Worm (Caenorhabditis elegans) whole organism, mixed stage, embryonic: ENCODE results near the gene clec-167.

Experiments
- bed-3 ChIP-seq: fragments of 200-800 bp; sonication (Bioruptor generic); optimal IDR thresholded peaks from 3 replicates; lab custom pipeline; 2018; ENCODE audit warnings: mild to moderate bottlenecking, missing genetic modification characterization, moderate library complexity, missing compliant biosample characterization
- ceh-39 ChIP-seq: fragments of 150-350 bp; optimal IDR thresholded peaks from 2 replicates; lab custom pipeline; 2014; ENCODE audit warnings: missing biosample characterization, missing genetic modification characterization
- ceh-43 ChIP-seq: fragments of 200-800 bp; sonication (Bioruptor generic); optimal IDR thresholded peaks from 2 replicates; lab custom pipeline; 2018; ENCODE audit warnings: mild to moderate bottlenecking, missing genetic modification characterization, moderate library complexity, missing compliant biosample characterization
- ceh-83 ChIP-seq: fragments of 200-800 bp; sonication (Bioruptor generic); optimal IDR thresholded peaks from 2 replicates; lab custom pipeline; 2018; ENCODE audit warnings: mild to moderate bottlenecking, missing genetic modification characterization, missing compliant biosample characterization
- ces-1 ChIP-seq: fragments of 150-350 bp; optimal IDR thresholded peaks from 2 replicates; lab custom pipeline; 2014; ENCODE audit warnings: missing biosample characterization, missing genetic modification reagents, missing genetic modification characterization
- cnd-1 ChIP-seq: fragments of 200-800 bp; sonication (Bioruptor generic); optimal IDR thresholded peaks from 2 replicates; lab custom pipeline; 2018; ENCODE audit warnings: mild to moderate bottlenecking, missing genetic modification characterization, missing compliant biosample characterization
- drap-1 ChIP-seq: fragments of 200-800 bp; sonication (Bioruptor generic); optimal IDR thresholded peaks from 3 replicates; lab custom pipeline; 2018; ENCODE audit warnings: mild to moderate bottlenecking, missing genetic modification characterization, missing compliant biosample characterization
- elt-1 ChIP-seq: sonication (generic microtip); optimal IDR thresholded peaks from 2 replicates; lab custom pipeline; 2017; ENCODE audit warnings: missing genetic modification characterization, mild to moderate bottlenecking, missing compliant biosample characterization, antibody characterized with exemption, moderate library complexity, borderline replicate concordance; ENCODE audit not compliant: insufficient read depth
- flh-1 ChIP-seq: fragments of 200-800 bp; sonication (Bioruptor generic); optimal IDR thresholded peaks from 2 replicates; lab custom pipeline; 2018; ENCODE audit warnings: mild to moderate bottlenecking, missing genetic modification characterization, moderate library complexity, missing compliant biosample characterization
- ham-2 ChIP-seq: fragments of 200-800 bp; sonication (Bioruptor generic); optimal IDR thresholded peaks from 2 replicates; lab custom pipeline; 2018; ENCODE audit warnings: mild to moderate bottlenecking, missing genetic modification characterization, missing compliant biosample characterization
- hlh-1 ChIP-seq: fragments of 150-350 bp; optimal IDR thresholded peaks from 2 replicates; lab custom pipeline; 2014; ENCODE audit warnings: missing biosample characterization, missing genetic modification reagents, missing genetic modification characterization
- lin-13 ChIP-seq: fragments of 150-350 bp; optimal IDR thresholded peaks from 2 replicates; lab custom pipeline; 2014; ENCODE audit warnings: missing biosample characterization, missing genetic modification characterization
- lin-32 ChIP-seq: fragments of 200-800 bp; sonication (Bioruptor generic); optimal IDR thresholded peaks from 2 replicates; lab custom pipeline; 2018; ENCODE audit warnings: mild to moderate bottlenecking, missing genetic modification characterization, missing compliant biosample characterization
- lsy-2 ChIP-seq: fragments of 150-350 bp; optimal IDR thresholded peaks from 2 replicates; lab custom pipeline; 2014; ENCODE audit warnings: missing biosample characterization, missing genetic modification characterization
- mab-5 ChIP-seq: fragments of 150-350 bp; optimal IDR thresholded peaks from 2 replicates; lab custom pipeline; 2014; ENCODE audit warnings: missing biosample characterization, missing genetic modification characterization
- mep-1 ChIP-seq: fragments of 150-350 bp; optimal IDR thresholded peaks from 2 replicates; lab custom pipeline; 2017; ENCODE audit warnings: missing biosample characterization, missing genetic modification reagents, missing genetic modification characterization, inconsistent platforms
- mls-2 ChIP-seq: sonication (generic microtip); optimal IDR thresholded peaks from 2 replicates; lab custom pipeline; 2016; ENCODE audit warnings: mild to moderate bottlenecking, missing genetic modification characterization, moderate library complexity, missing compliant biosample characterization
- nhr-12 ChIP-seq: fragments of 150-350 bp; optimal IDR thresholded peaks from 2 replicates; lab custom pipeline; 2014; ENCODE audit warnings: missing biosample characterization, missing genetic modification characterization
- nhr-2 ChIP-seq: fragments of 150-350 bp; optimal IDR thresholded peaks from 2 replicates; lab custom pipeline; 2014; ENCODE audit warnings: missing biosample characterization, missing genetic modification characterization
- nhr-237 ChIP-seq: fragments of 150-350 bp; optimal IDR thresholded peaks from 2 replicates; lab custom pipeline; 2014; ENCODE audit warnings: missing biosample characterization, missing genetic modification characterization
- nhr-28 ChIP-seq: fragments of 150-350 bp; optimal IDR thresholded peaks from 2 replicates; lab custom pipeline; 2014; ENCODE audit warnings: missing biosample characterization, missing genetic modification characterization
- nhr-76 ChIP-seq: sonication (generic microtip); optimal IDR thresholded peaks from 2 replicates; lab custom pipeline; 2017; ENCODE audit warnings: missing biosample characterization, missing genetic modification characterization
- pha-4 ChIP-seq: fragments of 150-350 bp; optimal IDR thresholded peaks from 2 replicates; lab custom pipeline; 2018; ENCODE audit warnings: missing biosample characterization, missing genetic modification reagents, missing genetic modification characterization
- snpc-4 ChIP-seq: fragments of 150-350 bp; optimal IDR thresholded peaks from 2 replicates; lab custom pipeline; 2014; ENCODE audit warnings: missing biosample characterization, missing genetic modification characterization
- unc-39 ChIP-seq: fragments of 150-350 bp; optimal IDR thresholded peaks from 2 replicates; lab custom pipeline; 2014; ENCODE audit warnings: missing biosample characterization, missing genetic modification characterization
- unc-62 ChIP-seq: fragments of 150-350 bp; optimal IDR thresholded peaks from 2 replicates; lab custom pipeline; 2014; ENCODE audit warnings: missing biosample characterization, missing genetic modification reagents, missing genetic modification characterization
- zip-8 ChIP-seq: fragments of 150-350 bp; optimal IDR thresholded peaks from 2 replicates; lab custom pipeline; 2014; ENCODE audit warnings: missing biosample characterization, missing genetic modification characterization
- ztf-11 ChIP-seq: fragments of 150-350 bp; optimal IDR thresholded peaks from 2 replicates; lab custom pipeline; 2014; ENCODE audit warnings: missing biosample characterization, missing genetic modification characterization

Gene clec-167

DNA sequence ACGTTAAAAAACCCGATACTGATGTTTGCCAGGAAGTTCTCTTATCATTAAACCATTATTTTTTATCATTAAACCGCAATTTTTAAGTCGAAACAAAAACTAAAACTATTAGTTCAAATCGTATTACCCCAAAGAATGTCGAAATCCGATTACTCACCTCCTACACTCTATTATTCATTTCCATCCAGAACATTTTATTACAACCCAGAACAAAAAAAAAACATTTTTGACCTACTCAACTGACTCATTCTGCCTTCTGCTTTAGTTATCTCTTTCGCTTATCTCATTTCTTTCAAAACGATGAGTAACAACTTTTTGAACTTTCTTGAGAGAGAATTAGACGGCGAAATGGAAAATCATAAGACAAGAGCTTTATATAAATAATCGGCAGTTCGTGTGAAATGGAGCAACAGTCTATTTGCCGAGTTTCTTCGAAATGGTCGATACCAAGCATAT, 26.8 kb downstream of the clec-167 start, which contains the start of gene W09G12.7:
Gene W09G12.7, plus strand, starts transcription at position 406 of the 456 bp plus-strand sequence.
- TF ChIP-seq bed-3 (GFP tag; lab: Kevin White, UChicago) = no peak
- no peak for TF ChIP-seq mls-2 (tag; lab: Kevin White, UChicago)
- no peak for TF ChIP-seq ztf-11 (tag; lab: Kevin White, UChicago)
- no peak for TF ChIP-seq nhr-28 (tag; lab: Kevin White, UChicago)
- no peak for TF ChIP-seq mab-5 (tag; lab: Kevin White, UChicago)
- TF ChIP-seq nhr-2 = no peak
- TF ChIP-seq nhr-76 (tag; lab: Kevin White, UChicago) = no peak
- no peak for TF ChIP-seq lsy-2 (tag; lab: Kevin White, UChicago)
- no peak for TF ChIP-seq ces-1 (GFP tag; lab: Kevin White, UChicago)
- TF ChIP-seq ceh-39 (tag; lab: Kevin White, UChicago) = no peak
- TF ChIP-seq, all 35 proteins: peak for 0

DNA sequence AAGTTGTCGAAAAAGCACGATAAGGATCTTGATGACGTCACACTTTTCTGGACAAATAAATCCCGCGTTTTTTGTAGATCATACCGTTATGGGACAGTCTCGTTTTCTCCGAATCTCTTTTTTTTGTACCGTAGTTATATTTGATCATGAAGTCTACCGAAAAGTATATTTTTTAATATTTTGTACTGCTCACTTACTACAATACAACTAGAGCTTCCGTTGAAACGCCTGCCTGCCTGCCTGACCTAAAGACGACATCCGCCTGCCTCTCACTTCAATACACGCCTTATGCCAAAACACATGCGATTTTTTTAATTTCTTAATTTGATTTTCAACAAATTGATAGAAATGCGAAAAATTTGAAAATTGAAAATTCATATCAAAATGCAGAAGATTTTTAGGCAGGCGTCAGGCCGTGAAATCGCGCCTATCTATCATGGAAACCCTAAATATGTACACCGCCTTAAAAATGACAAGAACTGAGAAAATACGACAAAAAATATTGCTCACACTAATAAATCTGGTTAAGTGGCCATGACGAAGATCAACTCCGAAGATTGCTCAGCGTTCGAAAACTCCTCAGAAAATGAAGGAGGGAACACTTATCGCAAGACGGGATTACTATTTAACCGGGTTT, 29.8 kb downstream of the clec-167 start, which contains the start of gene W09G12.8:
Gene W09G12.8, plus strand, starts transcription at position 587 of the 637 bp plus-strand sequence.
- no peak for TF ChIP-seq lin-13 (tag; lab: Kevin White, UChicago)
- no peak for TF ChIP-seq nhr-28 (tag; lab: Kevin White, UChicago)
- TF ChIP-seq lsy-2 (tag; lab: Kevin White, UChicago) = no peak
- TF ChIP-seq nhr-2 = no peak
- TF ChIP-seq cnd-1 = no peak
- no peak for TF ChIP-seq ztf-11 (tag; lab: Kevin White, UChicago)
- peak; percentile 0 for TF ChIP-seq zip-8

DNA sequence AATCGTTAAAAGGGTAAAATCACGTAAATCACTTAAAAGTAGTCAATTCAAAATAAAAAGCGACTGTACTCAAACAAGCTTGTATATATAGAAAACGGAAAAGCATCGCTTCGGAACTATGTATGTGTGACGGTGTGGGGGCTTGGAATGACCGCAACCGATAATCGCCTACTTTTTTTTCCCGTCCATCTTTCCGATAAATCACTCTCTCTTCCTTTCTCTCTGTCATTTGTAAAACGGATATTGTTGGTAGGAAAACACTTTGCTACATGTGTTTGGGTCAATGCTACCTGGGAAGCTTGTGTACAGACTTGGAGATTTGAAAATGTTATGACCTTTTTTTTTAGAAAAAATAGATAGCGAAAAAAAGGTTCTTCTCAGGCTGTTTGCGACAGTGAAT, 30.8 kb downstream of the clec-167 start:
- TF ChIP-seq pha-4 (tag; lab: Kevin White, UChicago) (no peak), hlh-1 (tag; lab: Kevin White, UChicago) (no peak), mep-1 (tag; lab: Kevin White, UChicago) (no peak), nhr-28 (tag; lab: Kevin White, UChicago) (no peak), ztf-11 (tag; lab: Kevin White, UChicago) (no peak)

DNA sequence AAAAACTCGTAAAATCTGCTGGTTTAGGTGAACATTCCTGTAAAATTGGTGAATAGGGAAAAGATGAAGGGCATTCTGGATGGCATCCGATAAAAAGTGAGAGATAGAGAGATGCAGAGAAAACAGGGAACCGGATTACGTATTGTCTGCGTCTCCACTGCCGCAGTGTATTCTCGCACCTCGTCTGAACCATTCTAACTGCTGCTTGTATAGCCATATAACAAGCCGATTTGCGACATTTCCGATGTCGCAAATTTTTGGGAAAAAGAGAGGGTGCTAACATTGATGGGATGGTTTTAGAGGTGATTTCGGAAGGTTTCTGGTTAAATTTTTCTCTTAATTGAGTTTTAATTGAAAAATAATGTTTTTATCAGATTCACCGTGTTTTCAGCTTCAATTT, 34.4 kb downstream of the clec-167 start, which contains the start of gene W09G12.10:
Gene W09G12.10, minus strand, starts transcription at position 121 of the 400 bp plus-strand sequence.
- TF ChIP-seq ces-1 (GFP tag; lab: Kevin White, UChicago) (peak; percentile 19), ham-2 (peak; percentile 73), bed-3 (GFP tag; lab: Kevin White, UChicago) (no peak)

DNA sequence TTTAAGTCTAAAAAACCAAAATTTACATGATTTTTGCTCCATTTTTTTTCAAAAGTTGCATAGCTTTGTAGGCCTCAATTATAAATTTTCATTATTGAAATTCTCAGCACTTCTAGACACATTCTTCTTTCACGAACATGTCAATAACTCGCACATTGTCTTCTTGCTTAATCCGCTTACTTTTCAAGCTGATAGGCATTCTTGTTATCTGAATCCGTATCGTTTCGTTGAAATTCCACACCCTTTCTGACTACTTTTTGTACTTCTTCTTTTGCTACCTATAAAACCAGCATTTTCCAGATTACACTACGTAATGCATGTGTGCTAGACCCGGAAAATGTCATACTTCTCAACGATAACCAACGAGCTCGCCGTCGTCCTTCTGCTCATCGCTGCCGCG, 39.2 kb downstream of the clec-167 start, which contains the start of gene W09G12.9:
Gene W09G12.9, plus strand, starts transcription at position 301 of the 400 bp plus-strand sequence.
- TF ChIP-seq drap-1 (GFP tag; lab: Kevin White, UChicago) (no peak), elt-1 (no peak), ceh-83 (GFP tag; lab: Kevin White, UChicago) (no peak), mls-2 (tag; lab: Kevin White, UChicago) (no peak), lin-32 (no peak), hlh-1 (tag; lab: Kevin White, UChicago) (no peak), nhr-12 (tag; lab: Kevin White, UChicago) (no peak)

DNA sequence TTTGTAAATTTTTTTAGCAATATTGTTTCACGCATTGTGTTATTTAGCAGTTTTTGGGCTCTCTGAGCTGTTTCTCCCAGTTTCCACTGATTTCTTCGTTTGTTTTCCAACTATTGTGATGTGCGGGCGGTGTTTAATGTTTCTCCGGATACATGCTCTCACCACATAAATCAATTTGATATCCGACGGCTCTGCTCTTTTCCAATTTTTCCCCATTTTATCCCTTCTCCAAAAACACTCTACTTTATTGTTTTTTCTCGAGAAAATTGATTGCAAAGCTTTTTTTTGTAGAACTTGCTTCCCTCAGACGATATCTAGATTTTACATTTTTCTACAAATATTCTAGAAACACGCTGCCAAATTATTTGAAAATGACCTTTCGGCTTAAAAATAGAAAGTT, 40.0 kb downstream of the clec-167 start:
- no peak for TF ChIP-seq mep-1 (tag; lab: Kevin White, UChicago)
- TF ChIP-seq ham-2 = no peak
- TF ChIP-seq ceh-39 (tag; lab: Kevin White, UChicago) = no peak
- no peak for TF ChIP-seq drap-1 (GFP tag; lab: Kevin White, UChicago)
- TF ChIP-seq mls-2 (tag; lab: Kevin White, UChicago) = no peak
- TF ChIP-seq bed-3 (GFP tag; lab: Kevin White, UChicago) = no peak
- no peak for TF ChIP-seq snpc-4 (tag; lab: Kevin White, UChicago)
- TF ChIP-seq hlh-1 (tag; lab: Kevin White, UChicago) = no peak
- TF ChIP-seq unc-62 (GFP tag; lab: Kevin White, UChicago) = no peak
- no peak for TF ChIP-seq pha-4 (tag; lab: Kevin White, UChicago)
- TF ChIP-seq cnd-1 = no peak
- no peak for TF ChIP-seq mab-5 (tag; lab: Kevin White, UChicago)
- TF ChIP-seq nhr-237 (tag; lab: Kevin White, UChicago) = no peak
- TF ChIP-seq flh-1 (GFP tag; lab: Kevin White, UChicago) = no peak
- TF ChIP-seq unc-39 (tag; lab: Kevin White, UChicago) = no peak
- TF ChIP-seq nhr-2 = no peak
- no peak for TF ChIP-seq ceh-43
- TF ChIP-seq lin-32 = no peak
